Fruit fly (Drosophila melanogaster) Kc167 (cell line): Measurements from ENCODE around the gene CG6749.

Source experiments
- Sin3A ChIP-seq: fragments of >200 bp; optimal IDR thresholded peaks from 2 replicates; lab custom pipeline; 2018; ENCODE audit warnings: missing external identifiers
- insv ChIP-seq: fragments of >200 bp; optimal IDR thresholded peaks from 3 replicates; lab custom pipeline; 2018; ENCODE audit warnings: missing external identifiers
- psq ChIP-seq: fragments of >200 bp; optimal IDR thresholded peaks from 2 replicates; lab custom pipeline; 2017; ENCODE audit warnings: missing external identifiers

DNA sequence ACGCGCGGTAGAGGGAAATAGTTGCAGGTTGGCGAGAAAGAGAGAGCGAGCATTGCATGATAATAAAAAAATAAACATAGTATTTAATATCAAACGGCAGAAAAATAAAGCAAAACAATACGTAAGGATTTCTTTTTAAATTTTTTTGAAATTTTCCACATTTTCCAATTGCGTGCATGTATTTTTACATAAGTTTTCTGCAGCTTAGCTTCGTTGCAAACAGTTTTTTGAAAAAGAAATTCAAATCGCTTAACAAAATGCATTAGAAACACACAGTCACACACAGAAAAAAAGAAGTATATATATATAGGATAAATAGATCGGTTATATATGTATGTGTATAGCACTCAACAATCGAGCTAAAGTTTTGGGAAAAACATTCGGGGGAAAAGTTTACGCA is 44.9 kb downstream of the CG6749 start:
- TF ChIP-seq Sin3A (lab: Kevin White, UChicago): no peak
- no peak for TF ChIP-seq psq (lab: Kevin White, UChicago)
- no peak for TF ChIP-seq insv (lab: Kevin White, UChicago)
